Fruit fly (Drosophila melanogaster) whole organism, pupa: ENCODE measurements around the gene CarT.

ENCODE experiments used
- CG10348 ChIP-seq: fragments of 200-800 bp; sonication (Bioruptor generic); IDR thresholded peaks from 2 replicates; pipeline ENCODE4 v1.3.6; 2022; ENCODE audit warnings: missing biosample characterization, missing genetic modification characterization
- CG12605 ChIP-seq: fragments of 200-800 bp; sonication (Bioruptor generic); IDR thresholded peaks from 2 replicates; pipeline ENCODE4 v1.3.6; 2022; ENCODE audit warnings: missing biosample characterization, missing genetic modification characterization
- CG13204 ChIP-seq: fragments of 200-800 bp; sonication (Bioruptor generic); optimal IDR thresholded peaks from 2 replicates; lab custom pipeline; 2018; ENCODE audit warnings: missing biosample characterization, mild to moderate bottlenecking, missing genetic modification characterization, moderate library complexity
- CG14655 ChIP-seq: fragments of 200-800 bp; sonication (Bioruptor generic); optimal IDR thresholded peaks from 3 replicates; lab custom pipeline; 2017; ENCODE audit warnings: mild to moderate bottlenecking, missing biosample characterization, missing genetic modification reagents, missing genetic modification characterization
- CG15710 ChIP-seq: fragments of 200-800 bp; sonication (Bioruptor generic); optimal IDR thresholded peaks from 2 replicates; lab custom pipeline; 2018; ENCODE audit warnings: missing biosample characterization, mild to moderate bottlenecking, missing genetic modification characterization, moderate library complexity
- CG17806 ChIP-seq: fragments of 200-800 bp; sonication (Bioruptor generic); optimal IDR thresholded peaks from 2 replicates; lab custom pipeline; 2018; ENCODE audit warnings: missing biosample characterization, mild to moderate bottlenecking, missing genetic modification characterization, moderate library complexity
- CG32121 ChIP-seq: fragments of 200-800 bp; sonication (Bioruptor generic); IDR thresholded peaks from 2 replicates; pipeline ENCODE4 v1.3.6; 2022; ENCODE audit warnings: missing biosample characterization, missing genetic modification characterization
- CG34367 ChIP-seq: fragments of 200-800 bp; sonication (Bioruptor generic); optimal IDR thresholded peaks from 2 replicates; lab custom pipeline; 2018; ENCODE audit warnings: missing biosample characterization, mild to moderate bottlenecking, missing genetic modification characterization
- CG4496 ChIP-seq: fragments of 200-800 bp; sonication (Bioruptor generic); IDR thresholded peaks from 3 replicates; pipeline ENCODE4 v1.3.6; 2022; ENCODE audit warnings: missing biosample characterization, missing genetic modification characterization
- CG8159 ChIP-seq: fragments of 200-800 bp; sonication (Bioruptor generic); optimal IDR thresholded peaks from 3 replicates; lab custom pipeline; 2018; ENCODE audit warnings: missing biosample characterization, mild to moderate bottlenecking, missing genetic modification characterization, moderate library complexity
- CG8301 ChIP-seq: fragments of 200-800 bp; sonication (Bioruptor generic); optimal IDR thresholded peaks from 2 replicates; lab custom pipeline; 2018; ENCODE audit warnings: missing biosample characterization, mild to moderate bottlenecking, missing genetic modification characterization
- CG9948 ChIP-seq: fragments of 200-800 bp; sonication (Bioruptor generic); optimal IDR thresholded peaks from 2 replicates; lab custom pipeline; 2018; ENCODE audit warnings: missing biosample characterization, mild to moderate bottlenecking, missing genetic modification characterization, moderate library complexity
- D1 ChIP-seq: fragments of 200-800 bp; sonication (Bioruptor generic); optimal IDR thresholded peaks from 2 replicates; lab custom pipeline; 2018; ENCODE audit warnings: missing biosample characterization, mild to moderate bottlenecking, missing genetic modification characterization, moderate library complexity
- EcR ChIP-seq: fragments of 200-800 bp; sonication (Bioruptor generic); optimal IDR thresholded peaks from 3 replicates; lab custom pipeline; 2019; ENCODE audit warnings: missing biosample characterization, missing genetic modification characterization, mild to moderate bottlenecking, moderate library complexity, missing genetic modification reagents
- Ets98B ChIP-seq: fragments of 200-800 bp; sonication (Bioruptor generic); IDR thresholded peaks from 2 replicates; pipeline ENCODE4 v1.3.6; 2022; ENCODE audit warnings: missing biosample characterization, missing genetic modification characterization
- Pif1A ChIP-seq: fragments of 200-800 bp; sonication (Bioruptor generic); optimal IDR thresholded peaks from 3 replicates; lab custom pipeline; 2016; ENCODE audit warnings: missing biosample characterization, missing genetic modification characterization
- Pif1B ChIP-seq: fragments of 200-800 bp; sonication (Bioruptor generic); optimal IDR thresholded peaks from 3 replicates; lab custom pipeline; 2016; ENCODE audit warnings: missing biosample characterization, missing genetic modification characterization
- Snoo ChIP-seq: fragments of 200-800 bp; sonication (Bioruptor generic); optimal IDR thresholded peaks from 3 replicates; lab custom pipeline; 2017; ENCODE audit warnings: missing biosample characterization, mild to moderate bottlenecking, missing genetic modification characterization, inconsistent platforms
- fd96Ca ChIP-seq: fragments of 200-800 bp; sonication (Bioruptor generic); IDR thresholded peaks from 3 replicates; pipeline ENCODE4 v1.3.6; 2022; ENCODE audit warnings: missing biosample characterization, missing genetic modification characterization
- gl ChIP-seq: fragments of 200-800 bp; sonication (Bioruptor generic); optimal IDR thresholded peaks from 2 replicates; lab custom pipeline; 2018; ENCODE audit warnings: missing biosample characterization, mild to moderate bottlenecking, missing genetic modification characterization
- rn ChIP-seq: fragments of 200-800 bp; sonication (Bioruptor generic); IDR thresholded peaks from 2 replicates; pipeline ENCODE4 v1.3.6; 2022; ENCODE audit warnings: missing biosample characterization, missing genetic modification characterization

CarT gene

dm6 chr2L:20726451-20726850 lies 3.6 kb downstream of the CarT start, which contains the start of gene CG9316:
Gene CG9316, minus strand, starts transcription at chr2L:20726551.
- TF ChIP-seq gl (tag; lab: Kevin White, UChicago) = no peak
- TF ChIP-seq CG4496 = no peak
- TF ChIP-seq CG10348 (GFP tag; lab: Robert Waterston, UW) = no peak
- TF ChIP-seq CG9948 (tag; lab: Kevin White, UChicago) = no peak
- TF ChIP-seq CG8301 = no peak
- TF ChIP-seq CG15710 (tag; lab: Kevin White, UChicago) = no peak
- no peak for TF ChIP-seq rn
- no peak for TF ChIP-seq CG13204 (GFP tag; lab: Kevin White, UChicago)
- no peak for TF ChIP-seq Pif1A
- TF ChIP-seq CG32121 = no peak
- TF ChIP-seq CG12605 = no peak
- TF ChIP-seq CG8159 (tag; lab: Kevin White, UChicago) = no peak
- no peak for TF ChIP-seq D1 (tag; lab: Kevin White, UChicago)
- no peak for TF ChIP-seq Snoo
- TF ChIP-seq CG14655 (GFP tag; lab: Kevin White, UChicago) = no peak
- no peak for TF ChIP-seq Ets98B (GFP tag; lab: Robert Waterston, UW)
- no peak for TF ChIP-seq Pif1B (GFP tag; lab: Kevin White, UChicago)
- TF ChIP-seq EcR (GFP tag; lab: Kevin White, UChicago) = no peak
- TF ChIP-seq fd96Ca (GFP tag; lab: Robert Waterston, UW) = no peak
- TF ChIP-seq, all 21 proteins: peak for 0

DNA sequence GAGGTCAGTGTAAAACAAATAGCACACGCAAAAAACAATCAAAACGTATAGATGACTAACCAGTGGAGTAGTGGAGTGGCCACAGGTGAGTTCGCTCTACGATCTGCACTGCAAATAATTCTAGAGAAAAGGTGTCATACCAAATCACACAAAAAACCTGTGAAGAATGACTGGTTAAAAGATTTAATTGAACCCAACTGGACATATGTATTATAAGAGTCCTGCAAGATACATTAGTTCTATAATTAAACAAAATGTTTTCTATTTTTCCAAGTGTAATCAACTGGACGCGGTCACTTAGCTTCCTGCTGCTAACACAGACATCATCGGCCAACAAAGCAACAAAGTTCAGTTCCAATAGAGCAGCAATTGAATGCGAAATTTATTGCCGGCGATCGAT lies 6.1 kb downstream of the CarT start:
- TF ChIP-seq CG32121 = peak; percentile 36; the same call in 1 of the 2 replicates
- TF ChIP-seq CG10348 (GFP tag; lab: Robert Waterston, UW) = no peak
- TF ChIP-seq Ets98B (GFP tag; lab: Robert Waterston, UW) = 0 out of 2 replicates have a peak, but pooled peaks have one; percentile 16

- peak; percentile 80 for TF ChIP-seq CG12605
- peak; percentile 80 for TF ChIP-seq fd96Ca (GFP tag; lab: Robert Waterston, UW)
- TF ChIP-seq CG8301 = peak; percentile 91
- peak; percentile 88 for TF ChIP-seq CG14655 (GFP tag; lab: Kevin White, UChicago)
- TF ChIP-seq EcR (GFP tag; lab: Kevin White, UChicago) = no peak
- TF ChIP-seq CG4496 = peak; percentile 85
- TF ChIP-seq CG13204 (GFP tag; lab: Kevin White, UChicago) = no peak
- TF ChIP-seq CG8159 (tag; lab: Kevin White, UChicago) = peak; percentile 48
- TF ChIP-seq CG9948 (tag; lab: Kevin White, UChicago) = peak; percentile 65
- TF ChIP-seq Ets98B (GFP tag; lab: Robert Waterston, UW) = peak; percentile 84
- no peak for TF ChIP-seq Snoo
- peak; percentile 66 for TF ChIP-seq Pif1A
- peak; percentile 47 for TF ChIP-seq CG34367
- peak; percentile 81 for TF ChIP-seq CG32121
- TF ChIP-seq CG17806 (tag; lab: Kevin White, UChicago) = no peak
- no peak for TF ChIP-seq gl (tag; lab: Kevin White, UChicago)
- TF ChIP-seq rn = peak; percentile 49; the same call in 1 of the 2 replicates
- TF ChIP-seq Pif1B (GFP tag; lab: Kevin White, UChicago) = peak; percentile 69
- TF ChIP-seq CG10348 (GFP tag; lab: Robert Waterston, UW) = 0 out of 2 replicates have a peak, but pooled peaks have one; percentile 35
- no peak for TF ChIP-seq D1 (tag; lab: Kevin White, UChicago)
- TF ChIP-seq CG15710 (tag; lab: Kevin White, UChicago) = no peak
Measured at dm6 chr2L:20721456-20721855, 8.6 kb downstream of the CarT start.

DNA sequence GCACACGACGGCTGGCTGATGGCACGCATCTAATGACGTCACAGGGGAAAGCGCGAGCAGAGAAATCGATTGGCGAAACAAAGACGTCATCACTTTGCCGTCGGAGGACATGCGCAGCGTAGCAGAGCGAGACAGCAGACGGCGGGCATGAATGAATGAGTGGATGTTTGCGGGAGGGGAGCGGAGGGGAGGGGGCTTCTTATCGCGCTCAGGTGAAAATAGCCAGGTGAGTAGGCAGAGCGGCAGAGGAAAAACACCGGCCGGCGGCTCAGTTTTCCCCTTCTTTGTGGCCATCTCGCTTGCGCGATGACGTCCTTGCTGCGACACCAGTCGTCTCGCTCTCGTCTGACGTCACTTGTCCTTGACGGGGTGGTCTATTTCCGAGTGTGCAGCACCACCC lies 10.1 kb downstream of the CarT start:
- TF ChIP-seq Ets98B (GFP tag; lab: Robert Waterston, UW) = no peak
- no peak for TF ChIP-seq CG8159 (tag; lab: Kevin White, UChicago)
- TF ChIP-seq CG4496 = no peak
- no peak for TF ChIP-seq Snoo
- TF ChIP-seq gl (tag; lab: Kevin White, UChicago) = no peak
- TF ChIP-seq CG15710 (tag; lab: Kevin White, UChicago) = no peak
- no peak for TF ChIP-seq Pif1A
- no peak for TF ChIP-seq fd96Ca (GFP tag; lab: Robert Waterston, UW)
- TF ChIP-seq CG10348 (GFP tag; lab: Robert Waterston, UW) = no peak
- TF ChIP-seq CG12605 = no peak
- no peak for TF ChIP-seq CG8301
- no peak for TF ChIP-seq CG34367
- TF ChIP-seq, all 21 proteins: peak for 0

DNA sequence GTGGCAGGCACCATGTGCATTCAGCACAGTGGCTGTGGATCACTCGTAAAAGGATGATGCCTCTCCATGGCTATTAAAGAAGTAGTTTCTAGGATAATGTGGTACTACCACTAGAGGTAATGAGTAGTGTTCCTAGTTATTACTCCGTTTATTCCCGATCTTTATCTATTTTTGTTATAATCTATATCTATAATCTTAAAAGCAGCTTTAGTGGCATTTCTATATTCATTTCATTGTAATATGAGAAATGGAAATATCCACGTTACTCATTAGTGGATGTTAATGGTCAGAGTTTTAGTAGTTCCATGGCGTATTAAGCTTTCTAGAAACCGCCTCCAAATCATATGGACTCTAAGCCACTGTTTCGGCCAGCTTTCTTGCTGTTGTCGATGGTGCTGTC lies 13.4 kb downstream of the CarT start:
- TF ChIP-seq CG13204 (GFP tag; lab: Kevin White, UChicago) = no peak
- no peak for TF ChIP-seq D1 (tag; lab: Kevin White, UChicago)
- TF ChIP-seq gl (tag; lab: Kevin White, UChicago) = no peak
- no peak for TF ChIP-seq CG4496
- no peak for TF ChIP-seq rn
- TF ChIP-seq CG8159 (tag; lab: Kevin White, UChicago) = peak; percentile 26
- no peak for TF ChIP-seq fd96Ca (GFP tag; lab: Robert Waterston, UW)
- peak; percentile 33 for TF ChIP-seq CG14655 (GFP tag; lab: Kevin White, UChicago)
- no peak for TF ChIP-seq CG9948 (tag; lab: Kevin White, UChicago)
- no peak for TF ChIP-seq Ets98B (GFP tag; lab: Robert Waterston, UW)
- no peak for TF ChIP-seq CG15710 (tag; lab: Kevin White, UChicago)
- TF ChIP-seq Pif1A = no peak
- no peak for TF ChIP-seq CG34367
- TF ChIP-seq CG12605 = no peak
- no peak for TF ChIP-seq EcR (GFP tag; lab: Kevin White, UChicago)
- TF ChIP-seq CG32121 = 0 out of 2 replicates have a peak, but pooled peaks have one; percentile 24
- no peak for TF ChIP-seq Snoo
- TF ChIP-seq Pif1B (GFP tag; lab: Kevin White, UChicago) = no peak
- peak; percentile 52 for TF ChIP-seq CG8301
- no peak for TF ChIP-seq CG10348 (GFP tag; lab: Robert Waterston, UW)
- no peak for TF ChIP-seq CG17806 (tag; lab: Kevin White, UChicago)

DNA sequence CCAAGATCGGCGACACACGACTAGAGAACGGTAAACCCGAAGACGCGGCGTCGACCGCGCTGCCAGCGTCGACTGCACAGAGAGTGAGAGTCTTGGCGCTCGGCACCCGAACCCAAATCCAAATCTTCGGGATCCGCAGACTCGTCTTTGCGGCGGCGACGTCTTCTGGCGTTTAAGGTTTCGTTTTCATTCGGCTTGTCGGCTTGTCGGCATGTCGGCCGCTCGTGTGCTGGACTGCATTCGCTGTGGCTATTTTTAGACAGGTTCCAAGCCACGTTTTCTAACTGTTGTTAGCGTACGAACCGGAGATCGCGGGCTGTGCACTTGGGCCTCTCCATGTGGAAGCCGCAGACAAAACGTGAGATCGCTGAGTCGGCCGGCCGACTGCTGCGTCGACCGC lies 14.0 kb downstream of the CarT start:
- TF ChIP-seq CG8301 (peak; percentile 63), CG17806 (tag; lab: Kevin White, UChicago) (peak; percentile 26), gl (tag; lab: Kevin White, UChicago) (no peak), Snoo (peak; percentile 86), D1 (tag; lab: Kevin White, UChicago) (no peak), CG15710 (tag; lab: Kevin White, UChicago) (no peak), CG14655 (GFP tag; lab: Kevin White, UChicago) (peak; percentile 75), CG9948 (tag; lab: Kevin White, UChicago) (peak; percentile 1), rn (no peak), CG8159 (tag; lab: Kevin White, UChicago) (peak; percentile 12), CG12605 (no peak), Ets98B (GFP tag; lab: Robert Waterston, UW) (peak; percentile 53; the same call in 1 of the 2 replicates), EcR (GFP tag; lab: Kevin White, UChicago) (peak; percentile 59), CG10348 (GFP tag; lab: Robert Waterston, UW) (no peak), CG34367 (no peak), Pif1B (GFP tag; lab: Kevin White, UChicago) (peak; percentile 60), Pif1A (peak; percentile 67), CG32121 (peak; percentile 56), CG13204 (GFP tag; lab: Kevin White, UChicago) (peak; percentile 79), CG4496 (peak; percentile 83), fd96Ca (GFP tag; lab: Robert Waterston, UW) (peak; percentile 46; the same call in 1 of the 3 replicates)
